Fruit fly (Drosophila melanogaster) whole organism, wandering third instar larva: ENCODE results near the gene RpLP0.

ENCODE experiments used
- Dif ChIP-seq: fragments of 200-275, 200-300 bp; sonication (Bioruptor generic); optimal IDR thresholded peaks from 2 replicates; lab custom pipeline; 2018; ENCODE audit warnings: missing biosample characterization, missing genetic modification characterization; ENCODE audit not compliant: partially characterized antibody
- Hr78 ChIP-seq: fragments of >200 bp; optimal IDR thresholded peaks from 2 replicates; lab custom pipeline; 2017; ENCODE audit warnings: missing biosample characterization, missing genetic modification characterization
- dmrt93B ChIP-seq: fragments of 200-800 bp; sonication (Bioruptor generic); optimal IDR thresholded peaks from 2 replicates; lab custom pipeline; 2018; ENCODE audit warnings: missing biosample characterization, mild to moderate bottlenecking, missing genetic modification characterization
- jim ChIP-seq: fragments of 175-275, 200-325 bp; sonication (Bioruptor generic); optimal IDR thresholded peaks from 2 replicates; lab custom pipeline; 2016; ENCODE audit warnings: missing biosample characterization, mild to moderate bottlenecking, missing genetic modification characterization
- pan ChIP-seq: fragments of >200 bp; optimal IDR thresholded peaks from 2 replicates; lab custom pipeline; 2017
- psq ChIP-seq: fragments of 200-800 bp; sonication (Bioruptor generic); optimal IDR thresholded peaks from 3 replicates; lab custom pipeline; 2017; ENCODE audit warnings: missing biosample characterization, mild to moderate bottlenecking, missing genetic modification characterization, moderate library complexity
- sv ChIP-seq: fragments of 200-800 bp; sonication (Bioruptor generic); optimal IDR thresholded peaks from 3 replicates; lab custom pipeline; 2016; ENCODE audit warnings: missing biosample characterization, missing genetic modification characterization

DNA sequence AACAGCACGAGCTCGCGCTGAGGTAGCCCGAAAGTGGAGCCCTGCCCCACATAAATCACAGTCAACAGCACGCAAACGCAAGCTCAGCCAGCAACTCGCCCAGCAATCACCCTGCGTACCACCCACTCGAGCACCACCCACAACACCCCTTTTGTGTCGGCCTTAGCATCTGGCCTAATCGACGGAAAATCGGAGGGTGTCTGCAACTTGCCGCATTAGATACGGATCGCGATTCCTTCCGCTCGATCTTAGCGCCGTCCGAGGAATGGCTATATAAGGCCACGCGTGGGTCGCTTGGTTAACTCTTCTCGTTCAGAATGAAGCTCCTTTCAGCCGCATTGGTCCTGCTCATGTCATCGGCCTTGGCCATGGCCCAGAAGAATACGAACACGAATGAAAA is 4.4 kb downstream of the RpLP0 start, which contains the start of gene Sfp79B:
- TF ChIP-seq pan (lab: Kevin White, UChicago) (no peak), Hr78 (GFP tag; lab: Kevin White, UChicago) (no peak), dmrt93B (GFP tag; lab: Kevin White, UChicago) (no peak), Dif (GFP tag; lab: Kevin White, UChicago) (no peak), jim (no peak), psq (GFP tag; lab: Kevin White, UChicago) (no peak), sv (GFP tag; lab: Kevin White, UChicago) (no peak)
